Fruit fly (Drosophila melanogaster): ENCODE results near the gene CG7742.

The CG7742 gene

DNA sequence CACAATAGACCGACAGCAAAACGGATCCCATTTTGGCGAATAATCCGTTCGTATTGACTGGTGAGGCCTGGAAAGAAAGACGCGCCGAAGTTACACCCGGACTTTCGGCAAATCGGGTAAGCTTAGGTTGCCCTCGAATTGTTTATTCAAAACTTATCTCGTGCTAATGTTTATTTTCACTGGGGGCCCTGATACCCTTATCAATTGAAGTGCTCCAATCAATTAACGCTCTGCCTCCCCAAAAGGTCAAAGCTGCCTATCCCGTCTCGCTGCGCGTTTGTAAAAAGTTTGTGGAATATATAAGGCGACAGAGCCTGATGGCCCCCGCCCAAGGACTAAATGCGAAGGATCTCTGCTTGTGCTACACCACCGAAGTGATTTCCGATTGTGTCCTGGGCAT is 3.9 kb downstream of the CG7742 start:
- TF ChIP-seq sv (GFP tag; optimal IDR thresholded peaks at IDR 0.05) (no peak), ey (GFP tag; optimal IDR thresholded peaks at IDR 0.05) (no peak), fru (GFP tag; optimal IDR thresholded peaks at IDR 0.05) (no peak), Rel (GFP tag; optimal IDR thresholded peaks at IDR 0.05) (no peak), Rel (tag; optimal IDR thresholded peaks at IDR 0.05) (no peak), psq (GFP tag; optimal IDR thresholded peaks at IDR 0.05) (no peak), br (GFP tag; optimal IDR thresholded peaks at IDR 0.05) (no peak), brk (GFP tag; optimal IDR thresholded peaks at IDR 0.05) (no peak), dmrt93B (GFP tag; optimal IDR thresholded peaks at IDR 0.05) (no peak), HLH106 (tag; optimal IDR thresholded peaks at IDR 0.05) (no peak), Myc (optimal IDR thresholded peaks at IDR 0.05) (no peak), GATAd (GFP tag; optimal IDR thresholded peaks at IDR 0.05) (no peak)

DNA sequence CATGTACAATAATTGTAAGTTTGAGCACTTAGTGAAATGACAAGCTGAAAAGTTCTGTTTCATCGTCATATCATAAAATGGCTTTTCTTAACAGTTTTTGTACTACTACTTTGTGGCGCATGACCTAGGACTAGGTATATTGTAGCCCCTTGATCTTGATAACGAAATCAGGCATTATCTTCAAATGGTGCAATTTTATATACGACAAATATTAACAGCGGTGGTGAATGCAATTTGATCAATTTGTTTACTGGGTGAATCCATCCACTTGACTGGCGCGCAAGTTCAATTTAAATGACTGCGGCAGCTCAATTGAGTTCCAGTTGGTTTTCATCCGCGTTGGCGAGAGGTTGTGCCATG is 4.8 kb downstream of the CG7742 start, which contains the start of gene Cyp28d1:
TSS of gene Cyp28d1 (plus strand) at position 316 of the 360 bp plus-strand sequence.
- no peak for TF ChIP-seq sage (GFP tag; optimal IDR thresholded peaks at IDR 0.05)

- TF ChIP-seq brk (GFP tag; optimal IDR thresholded peaks at IDR 0.05) (no peak), Hr78 (GFP tag; optimal IDR thresholded peaks at IDR 0.05) (no peak), Jra (GFP tag; optimal IDR thresholded peaks at IDR 0.05) (peak; percentile 16), dl (GFP tag; optimal IDR thresholded peaks at IDR 0.05; ENCODE audit: insufficient read depth in 1 of 2, partially characterized antibody in 2 of 2) (no peak), GATAd (GFP tag; optimal IDR thresholded peaks at IDR 0.05) (no peak), fru (GFP tag; optimal IDR thresholded peaks at IDR 0.05) (peak; percentile 9), N (GFP tag; optimal IDR thresholded peaks at IDR 0.05) (no peak), h (GFP tag; optimal IDR thresholded peaks at IDR 0.05) (no peak), Mio (GFP tag; optimal IDR thresholded peaks at IDR 0.05) (no peak), Vsx2 (GFP tag; optimal IDR thresholded peaks at IDR 0.05; ENCODE audit: partially characterized antibody) (peak; percentile 5), sv (GFP tag; optimal IDR thresholded peaks at IDR 0.05) (no peak), Abd-B (GFP tag; optimal IDR thresholded peaks at IDR 0.05) (no peak), CrebA (GFP tag; optimal IDR thresholded peaks at IDR 0.05; ENCODE audit: borderline replicate concordance) (peak; percentile 19), Dfd (GFP tag; optimal IDR thresholded peaks at IDR 0.05) (no peak), Hr83 (GFP tag; optimal IDR thresholded peaks at IDR 0.05; ENCODE audit: poor library complexity, severe bottlenecking) (no peak), woc (GFP tag; optimal IDR thresholded peaks at IDR 0.05) (no peak), OdsH (GFP tag; optimal IDR thresholded peaks at IDR 0.05) (no peak), Sp1 (GFP tag; optimal IDR thresholded peaks at IDR 0.05) (no peak), Rel (GFP tag; optimal IDR thresholded peaks at IDR 0.05) (peak; percentile 47), Rel (tag; optimal IDR thresholded peaks at IDR 0.05) (no peak), dsf (GFP tag; optimal IDR thresholded peaks at IDR 0.05; ENCODE audit: borderline replicate concordance) (no peak), lola (GFP tag; optimal IDR thresholded peaks at IDR 0.05) (no peak), sage (GFP tag; optimal IDR thresholded peaks at IDR 0.05) (peak; percentile 78), rgr (GFP tag; optimal IDR thresholded peaks at IDR 0.05) (no peak)
Observed at dm6 chr2L:5209244-5210144, 5.4 kb downstream of the CG7742 start.

dm6 chr2L:5208581-5208980 is 6.3 kb downstream of the CG7742 start:
- TF ChIP-seq Dfd (GFP tag; optimal IDR thresholded peaks at IDR 0.05) (peak; percentile 40), N (GFP tag; optimal IDR thresholded peaks at IDR 0.05) (no peak)

DNA sequence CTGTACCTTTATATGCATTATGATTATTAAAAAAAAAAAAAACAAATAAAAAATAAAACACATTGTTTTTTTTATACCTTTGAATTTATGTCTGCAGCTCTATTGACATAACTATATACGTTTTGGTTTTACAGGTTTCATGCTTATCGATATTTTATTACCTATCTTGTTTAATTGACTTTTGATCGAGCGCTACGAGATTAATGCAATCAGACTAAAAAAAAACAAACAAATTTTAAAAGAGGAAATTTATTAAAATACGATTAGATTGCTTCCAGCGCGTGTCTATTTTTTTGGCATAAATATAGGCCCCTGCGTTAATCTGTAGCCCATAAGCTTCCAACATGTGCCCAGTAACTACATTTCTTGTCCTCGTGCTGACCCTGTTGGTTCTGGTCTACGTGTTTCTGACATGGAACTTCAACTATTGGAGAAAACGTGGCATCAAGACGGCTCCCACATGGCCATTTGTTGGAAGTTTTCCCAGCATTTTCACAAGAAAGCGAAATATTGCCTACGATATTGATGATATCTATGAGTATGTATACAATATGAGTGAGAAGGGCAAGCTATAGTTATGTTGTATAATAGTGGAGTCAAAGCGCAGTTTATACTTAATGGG is 7.8 kb downstream of the CG7742 start, which contains the start of gene Cyp28d2:
TSS of gene Cyp28d2 (plus strand) at position 304 of the 622 bp plus-strand sequence.
- TF ChIP-seq CG9705 (GFP tag; optimal IDR thresholded peaks at IDR 0.05) = no peak
- no peak for TF ChIP-seq Myc (optimal IDR thresholded peaks at IDR 0.05)
- TF ChIP-seq tai (GFP tag; optimal IDR thresholded peaks at IDR 0.05) = no peak
- TF ChIP-seq Mio (GFP tag; optimal IDR thresholded peaks at IDR 0.05) = no peak
- no peak for TF ChIP-seq GATAd (GFP tag; optimal IDR thresholded peaks at IDR 0.05)
- no peak for TF ChIP-seq psq (GFP tag; optimal IDR thresholded peaks at IDR 0.05)
- no peak for TF ChIP-seq Abd-B (GFP tag; optimal IDR thresholded peaks at IDR 0.05)
- no peak for TF ChIP-seq Jra (GFP tag; optimal IDR thresholded peaks at IDR 0.05)
- peak; percentile 1 for TF ChIP-seq Vsx2 (GFP tag; optimal IDR thresholded peaks at IDR 0.05; ENCODE audit: partially characterized antibody)
- peak; percentile 8 for TF ChIP-seq jim (GFP tag; optimal IDR thresholded peaks at IDR 0.05)
